Fruit fly (Drosophila melanogaster) whole organism, embryonic: ENCODE measurements around the gene Cubn.

Source experiments
- B-H2 ChIP-seq: fragments of 200-800 bp; sonication (Bioruptor generic); optimal IDR thresholded peaks from 2 replicates; lab custom pipeline; 2018; ENCODE audit warnings: missing biosample characterization, mild to moderate bottlenecking, missing genetic modification characterization
- CG10431 ChIP-seq: fragments of 200-800 bp; sonication (Bioruptor generic); optimal IDR thresholded peaks from 3 replicates; lab custom pipeline; 2018; ENCODE audit warnings: missing biosample characterization, mild to moderate bottlenecking, missing genetic modification characterization
- CG11456 ChIP-seq: fragments of 200-800 bp; sonication (Bioruptor generic); IDR thresholded peaks from 3 replicates; pipeline ENCODE4 v1.3.6; 2022; ENCODE audit warnings: missing biosample characterization, missing genetic modification characterization
- CG11560 ChIP-seq: fragments of 200-800 bp; sonication (Bioruptor generic); IDR thresholded peaks from 3 replicates; pipeline ENCODE4 v1.3.6; 2022; ENCODE audit warnings: missing biosample characterization, missing genetic modification characterization
- CG12769 ChIP-seq: fragments of 200-800 bp; sonication (Bioruptor generic); optimal IDR thresholded peaks from 2 replicates; lab custom pipeline; 2019; ENCODE audit warnings: missing biosample characterization, mild to moderate bottlenecking, missing genetic modification characterization, moderate library complexity
- CG15073 ChIP-seq: fragments of 200-800 bp; sonication (Bioruptor generic); optimal IDR thresholded peaks from 2 replicates; lab custom pipeline; 2016; ENCODE audit warnings: missing biosample characterization, missing genetic modification characterization
- CG17568 ChIP-seq: fragments of 200-800 bp; sonication (Bioruptor generic); optimal IDR thresholded peaks from 2 replicates; lab custom pipeline; 2018; ENCODE audit warnings: missing biosample characterization, mild to moderate bottlenecking, missing genetic modification characterization, moderate library complexity
- CG2199 ChIP-seq: fragments of 200-800 bp; sonication (Bioruptor generic); IDR thresholded peaks from 3 replicates; pipeline ENCODE4 v1.3.6; 2022; ENCODE audit warnings: missing biosample characterization, missing genetic modification characterization
- CG3065 ChIP-seq: fragments of 200-800 bp; sonication (Bioruptor generic); optimal IDR thresholded peaks from 2 replicates; lab custom pipeline; 2016; ENCODE audit warnings: missing biosample characterization, missing genetic modification characterization
- CG31365 ChIP-seq: fragments of 200-800 bp; sonication (Bioruptor generic); optimal IDR thresholded peaks from 2 replicates; lab custom pipeline; 2018; ENCODE audit warnings: missing biosample characterization, mild to moderate bottlenecking, missing genetic modification characterization
- CG33213 ChIP-seq: fragments of 200-800 bp; sonication (Bioruptor generic); optimal IDR thresholded peaks from 3 replicates; lab custom pipeline; 2016; ENCODE audit warnings: missing biosample characterization, missing genetic modification characterization
- CG34224 ChIP-seq: fragments of 200-800 bp; sonication (Bioruptor generic); IDR thresholded peaks from 3 replicates; pipeline ENCODE4 v1.3.6; 2022; ENCODE audit warnings: missing biosample characterization, missing genetic modification characterization; ENCODE audit not compliant: partially characterized antibody
- CG4617 ChIP-seq: fragments of 200-800 bp; sonication (Bioruptor generic); optimal IDR thresholded peaks from 3 replicates; lab custom pipeline; 2016; ENCODE audit warnings: missing biosample characterization, missing genetic modification characterization, borderline replicate concordance
- CG4707 ChIP-seq: fragments of 200-800 bp; sonication (Bioruptor generic); optimal IDR thresholded peaks from 2 replicates; lab custom pipeline; 2018; ENCODE audit warnings: missing biosample characterization, mild to moderate bottlenecking, missing genetic modification characterization, moderate library complexity
- CG6654 ChIP-seq: fragments of 200-800 bp; sonication (Bioruptor generic); optimal IDR thresholded peaks from 2 replicates; lab custom pipeline; 2017; ENCODE audit warnings: missing biosample characterization, mild to moderate bottlenecking, missing genetic modification characterization
- CG6791 ChIP-seq: fragments of 200-800 bp; sonication (Bioruptor generic); IDR thresholded peaks from 3 replicates; pipeline ENCODE4 v1.3.6; 2022; ENCODE audit warnings: missing biosample characterization, missing genetic modification characterization; ENCODE audit not compliant: partially characterized antibody
- CG7271 ChIP-seq: fragments of 200-800 bp; sonication (Bioruptor generic); optimal IDR thresholded peaks from 2 replicates; lab custom pipeline; 2018; ENCODE audit warnings: missing biosample characterization, mild to moderate bottlenecking, missing genetic modification characterization, moderate library complexity
- CG7987 ChIP-seq: fragments of 200-800 bp; sonication (Bioruptor generic); optimal IDR thresholded peaks from 2 replicates; lab custom pipeline; 2018; ENCODE audit warnings: missing biosample characterization, mild to moderate bottlenecking, missing genetic modification characterization, moderate library complexity
- CG8290 ChIP-seq, 3 experiments: fragments of 200-800 bp; sonication (Bioruptor generic); optimal IDR thresholded peaks; 2 replicates each; lab custom pipeline; 2016 to 2019; ENCODE audit warnings: missing biosample characterization in 3 of 3, missing genetic modification characterization in 3 of 3, mild to moderate bottlenecking in 2 of 3, moderate library complexity in 1 of 3
- CG9215 ChIP-seq: fragments of 200-800 bp; sonication (Bioruptor generic); IDR thresholded peaks from 2 replicates; pipeline ENCODE4 v1.3.6; 2022; ENCODE audit warnings: missing biosample characterization, missing genetic modification characterization
- CG9817 ChIP-seq: fragments of 200-800 bp; sonication (Bioruptor generic); optimal IDR thresholded peaks from 2 replicates; lab custom pipeline; 2018; ENCODE audit warnings: missing biosample characterization, mild to moderate bottlenecking, missing genetic modification characterization, moderate library complexity
- Chrac-16 ChIP-seq: fragments of 200-800 bp; sonication (Bioruptor generic); optimal IDR thresholded peaks from 3 replicates; lab custom pipeline; 2016; ENCODE audit warnings: missing biosample characterization, missing genetic modification characterization
- D ChIP-seq, 2 experiments: fragments of 200-800 bp in 1 of 2; fragments of >200 bp in 1 of 2; sonication (Bioruptor generic) in 1 of 2; optimal IDR thresholded peaks; 2 replicates in 1 of 2; 3 replicates in 1 of 2; lab custom pipeline; 2017; ENCODE audit warnings: mild to moderate bottlenecking in 1 of 2, missing biosample characterization in 1 of 2, missing genetic modification characterization in 1 of 2, missing genetic modification reagents in 1 of 2
- Meics ChIP-seq: fragments of 200-800 bp; sonication (Bioruptor generic); optimal IDR thresholded peaks from 2 replicates; lab custom pipeline; 2017; ENCODE audit warnings: missing biosample characterization, mild to moderate bottlenecking, missing genetic modification characterization
- Myb ChIP-seq: fragments of 200-800 bp; sonication (Bioruptor generic); optimal IDR thresholded peaks from 2 replicates; lab custom pipeline; 2016; ENCODE audit warnings: missing biosample characterization, missing genetic modification characterization
- Nf-YC ChIP-seq: fragments of 200-800 bp; optimal IDR thresholded peaks from 3 replicates; lab custom pipeline; 2019; ENCODE audit warnings: missing biosample characterization, mild to moderate bottlenecking, missing genetic modification characterization, moderate library complexity
- Usf ChIP-seq: fragments of 200-800 bp; sonication (Bioruptor generic); optimal IDR thresholded peaks from 2 replicates; lab custom pipeline; 2017; ENCODE audit warnings: missing genotype, missing biosample characterization, missing genetic modification characterization
- amos ChIP-seq: fragments of 200-800 bp; sonication (Bioruptor generic); IDR thresholded peaks from 2 replicates; pipeline ENCODE4 v1.3.6; 2022; ENCODE audit warnings: missing biosample characterization, missing genetic modification characterization; ENCODE audit not compliant: partially characterized antibody
- chn ChIP-seq: fragments of 200-800 bp; sonication (Bioruptor generic); optimal IDR thresholded peaks from 2 replicates; lab custom pipeline; 2016; ENCODE audit warnings: missing biosample characterization, missing genetic modification characterization
- crp ChIP-seq, 2 experiments: fragments of 200-800 bp; sonication (Bioruptor generic); optimal IDR thresholded peaks; 2 replicates in 1 of 2; 3 replicates in 1 of 2; lab custom pipeline; 2017; ENCODE audit warnings: missing biosample characterization in 2 of 2, missing genetic modification characterization in 2 of 2, mild to moderate bottlenecking in 1 of 2, moderate library complexity in 1 of 2
- dm ChIP-seq: fragments of 200-800 bp; sonication (Bioruptor generic); optimal IDR thresholded peaks from 3 replicates; lab custom pipeline; 2016; ENCODE audit warnings: missing biosample characterization, missing genetic modification characterization
- gem ChIP-seq: fragments of 200-800 bp; sonication (Bioruptor generic); optimal IDR thresholded peaks from 2 replicates; lab custom pipeline; 2019; ENCODE audit warnings: missing biosample characterization, mild to moderate bottlenecking, missing genetic modification characterization, moderate library complexity
- gro ChIP-seq: fragments of 200-800 bp; sonication (Bioruptor generic); optimal IDR thresholded peaks from 2 replicates; lab custom pipeline; 2016; ENCODE audit warnings: missing biosample characterization, missing genetic modification characterization
- inv ChIP-seq: fragments of 200-800 bp; sonication (Bioruptor generic); IDR thresholded peaks from 2 replicates; pipeline ENCODE4 v1.3.6; 2022; ENCODE audit warnings: missing biosample characterization, missing genetic modification characterization; ENCODE audit not compliant: partially characterized antibody
- jing ChIP-seq: fragments of 200-800 bp; sonication (Bioruptor generic); optimal IDR thresholded peaks from 2 replicates; lab custom pipeline; 2018; ENCODE audit warnings: missing biosample characterization, mild to moderate bottlenecking, missing genetic modification characterization
- lbe ChIP-seq: fragments of 200-800 bp; sonication (Bioruptor generic); optimal IDR thresholded peaks from 2 replicates; lab custom pipeline; 2016; ENCODE audit warnings: missing biosample characterization, mild to moderate bottlenecking, missing genetic modification characterization
- nau ChIP-seq: fragments of 200-800 bp; sonication (Bioruptor generic); optimal IDR thresholded peaks from 3 replicates; lab custom pipeline; 2017; ENCODE audit warnings: missing biosample characterization, mild to moderate bottlenecking, missing genetic modification characterization, missing genetic modification reagents
- pum ChIP-seq: fragments of 200-800 bp; sonication (Bioruptor generic); optimal IDR thresholded peaks from 2 replicates; lab custom pipeline; 2016; ENCODE audit warnings: missing biosample characterization, missing genetic modification characterization
- ranshi ChIP-seq: fragments of 200-800 bp; sonication (Bioruptor generic); IDR thresholded peaks from 2 replicates; pipeline ENCODE4 v1.3.6; 2022; ENCODE audit warnings: missing biosample characterization, missing genetic modification characterization
- row ChIP-seq: fragments of 200-800 bp; sonication (Bioruptor generic); IDR thresholded peaks from 3 replicates; pipeline ENCODE4 v1.3.6; 2022; ENCODE audit warnings: missing biosample characterization, missing genetic modification characterization
- salm ChIP-seq: fragments of 200-800 bp; sonication (Bioruptor generic); optimal IDR thresholded peaks from 2 replicates; lab custom pipeline; 2018; ENCODE audit warnings: missing biosample characterization, mild to moderate bottlenecking, missing genetic modification characterization
- seq ChIP-seq: fragments of 200-800 bp; sonication (Bioruptor generic); IDR thresholded peaks from 2 replicates; pipeline ENCODE4 v1.3.6; 2022; ENCODE audit warnings: missing biosample characterization, missing genetic modification characterization
- shn ChIP-seq: fragments of 200-800 bp; sonication (Bioruptor generic); optimal IDR thresholded peaks from 3 replicates; lab custom pipeline; 2016; ENCODE audit warnings: missing biosample characterization, missing genetic modification characterization
- sima ChIP-seq: fragments of 200-800 bp; sonication (Bioruptor generic); optimal IDR thresholded peaks from 2 replicates; lab custom pipeline; 2016; ENCODE audit warnings: missing biosample characterization, missing genetic modification characterization
- tgo ChIP-seq: fragments of 200-800 bp; sonication (Bioruptor generic); IDR thresholded peaks from 3 replicates; pipeline ENCODE4 v1.3.6; 2022; ENCODE audit warnings: missing biosample characterization, missing genetic modification characterization
- tll ChIP-seq, 2 experiments: fragments of 200-800 bp in 1 of 2; fragments of >200 bp in 1 of 2; sonication (Bioruptor generic) in 1 of 2; optimal IDR thresholded peaks; 2 replicates each; lab custom pipeline; 2017 to 2019; ENCODE audit warnings: missing biosample characterization in 2 of 2, missing genetic modification characterization in 2 of 2, mild to moderate bottlenecking in 1 of 2, moderate library complexity in 1 of 2
- trem ChIP-seq: fragments of 200-800 bp; optimal IDR thresholded peaks from 3 replicates; lab custom pipeline; 2019; ENCODE audit warnings: missing biosample characterization, mild to moderate bottlenecking, missing genetic modification characterization, moderate library complexity

Cubn gene

DNA sequence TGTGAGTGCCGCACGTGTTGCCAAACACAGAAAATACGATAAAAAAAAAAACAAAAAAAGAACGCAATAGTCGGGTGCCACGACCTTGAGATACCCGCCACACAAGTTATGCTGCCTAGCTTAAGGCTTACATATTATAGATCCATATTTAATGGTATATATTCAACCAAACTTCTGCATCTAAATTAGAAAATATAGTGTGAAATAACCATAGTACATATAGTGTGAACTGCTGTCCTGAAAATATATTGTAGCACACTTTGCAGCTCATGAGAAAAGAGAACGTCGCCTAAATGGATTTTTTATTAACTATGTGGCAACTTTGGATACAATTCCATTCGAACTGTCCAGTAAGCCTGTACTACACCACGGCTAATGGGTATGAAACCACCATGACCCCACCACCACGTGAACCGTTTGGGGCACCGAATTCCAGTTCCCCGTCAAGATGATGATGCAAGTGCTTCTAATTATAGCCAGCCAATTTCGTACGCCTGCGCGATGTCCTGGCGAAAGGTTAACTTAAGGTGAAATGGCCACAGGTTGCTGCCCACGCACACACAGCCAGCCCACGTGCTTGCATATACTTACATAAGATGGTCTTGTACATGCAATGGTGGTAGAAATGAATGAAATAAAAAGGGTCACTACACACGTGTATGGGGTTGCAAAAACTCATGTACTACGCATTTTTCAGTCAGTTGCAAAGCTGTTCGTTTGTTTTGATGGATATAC lies 29.1 kb upstream of the Cubn start (continued):
- peak; percentile 59 for TF ChIP-seq CG8290 (GFP tag; optimal IDR thresholded peaks at IDR 0.05; lab: Kevin White, UChicago)
- peak in 1 of 2 experiments; percentile 33 for TF ChIP-seq CG8290 (tag; optimal IDR thresholded peaks at IDR 0.05; lab: Kevin White, UChicago)
- no peak for TF ChIP-seq Myb (GFP tag; lab: Kevin White, UChicago)
- TF ChIP-seq pum (GFP tag; lab: Kevin White, UChicago) = peak; percentile 72
- TF ChIP-seq CG12769 (tag; lab: Kevin White, UChicago) = peak; percentile 67
- no peak for TF ChIP-seq D (optimal IDR thresholded peaks at IDR 0.05; lab: Kevin White, UChicago)
- peak; percentile 60 for TF ChIP-seq D (GFP tag; optimal IDR thresholded peaks at IDR 0.05; lab: Kevin White, UChicago)
- peak; percentile 52; the same call in 1 of the 2 replicates for TF ChIP-seq seq (GFP tag; lab: Robert Waterston, UW)
- TF ChIP-seq tgo = peak; percentile 69
- peak; percentile 36 for TF ChIP-seq salm (tag; lab: Kevin White, UChicago)
- peak; percentile 66 for TF ChIP-seq chn (GFP tag; lab: Kevin White, UChicago)
- no peak for TF ChIP-seq trem
- no peak for TF ChIP-seq lbe (GFP tag; lab: Kevin White, UChicago)
- TF ChIP-seq CG15073 = no peak
- peak; percentile 63 for TF ChIP-seq CG9215 (GFP tag; lab: Robert Waterston, UW)
- TF ChIP-seq Usf (GFP tag; lab: Kevin White, UChicago) = peak; percentile 40
- TF ChIP-seq CG6654 (GFP tag; lab: Kevin White, UChicago) = peak; percentile 43
- peak; percentile 80 for TF ChIP-seq row (GFP tag; lab: Robert Waterston, UW)
- TF ChIP-seq dm (GFP tag; lab: Kevin White, UChicago) = peak; percentile 51
- TF ChIP-seq tll (GFP tag; optimal IDR thresholded peaks at IDR 0.05; lab: Kevin White, UChicago) = no peak
- TF ChIP-seq Meics = peak; percentile 84
- peak; percentile 85 for TF ChIP-seq gem
- 0 out of 3 replicates have a peak, but pooled peaks have one; percentile 34 for TF ChIP-seq CG11560 (tag; lab: Robert Waterston, UW)
- TF ChIP-seq Chrac-16 (GFP tag; lab: Kevin White, UChicago) = peak; percentile 65
- peak; percentile 67 for TF ChIP-seq CG9817 (tag; lab: Kevin White, UChicago)
- TF ChIP-seq CG31365 (tag; lab: Kevin White, UChicago) = peak; percentile 31
- no peak for TF ChIP-seq CG6791 (GFP tag; lab: Robert Waterston, UW)
- TF ChIP-seq CG4707 (GFP tag; lab: Kevin White, UChicago) = peak; percentile 18
- no peak for TF ChIP-seq CG7271
- TF ChIP-seq CG10431 (GFP tag; lab: Kevin White, UChicago) = no peak
- peak; percentile 9; the same call in 1 of the 2 replicates for TF ChIP-seq amos (GFP tag; lab: Robert Waterston, UW)
- TF ChIP-seq sima (GFP tag; lab: Kevin White, UChicago) = peak; percentile 43
- peak; percentile 60 for TF ChIP-seq nau (GFP tag; lab: Kevin White, UChicago)
- peak; percentile 14 for TF ChIP-seq CG3065 (GFP tag; lab: Kevin White, UChicago)
- TF ChIP-seq CG4617 (GFP tag; lab: Kevin White, UChicago) = no peak
- no peak for TF ChIP-seq jing
- TF ChIP-seq CG2199 (GFP tag; lab: Robert Waterston, UW) = no peak
- TF ChIP-seq CG11456 = peak; percentile 70; the same call in 2 of the 3 replicates
- TF ChIP-seq shn (GFP tag; lab: Kevin White, UChicago) = peak; percentile 54
- no peak for TF ChIP-seq B-H2 (GFP tag; lab: Kevin White, UChicago)
- no peak for TF ChIP-seq inv (GFP tag; lab: Robert Waterston, UW)
- TF ChIP-seq CG33213 (GFP tag; lab: Kevin White, UChicago) = peak; percentile 43
- no peak for TF ChIP-seq CG34224 (GFP tag; lab: Robert Waterston, UW)
- TF ChIP-seq CG17568 (GFP tag; lab: Kevin White, UChicago) = no peak
- TF ChIP-seq gro (GFP tag; lab: Kevin White, UChicago) = peak; percentile 79
- TF ChIP-seq CG7987 (GFP tag; lab: Kevin White, UChicago) = no peak
- peak; percentile 64 for TF ChIP-seq ranshi (GFP tag; lab: Robert Waterston, UW)
- TF ChIP-seq Nf-YC = peak; percentile 51
- TF ChIP-seq crp (GFP tag; optimal IDR thresholded peaks at IDR 0.05; lab: Kevin White, UChicago) = peak in 1 of 2 experiments; percentile 22
